Worm (Caenorhabditis elegans) whole organism, early embryonic: ENCODE data around the gene srgp-1.

ENCODE experiments used
- F13C5.2 ChIP-seq: sonication (generic microtip); optimal IDR thresholded peaks from 2 replicates; lab custom pipeline; 2017; ENCODE audit warnings: mild to moderate bottlenecking, missing genetic modification characterization, inconsistent platforms, missing compliant biosample characterization
- aly-1 ChIP-seq: sonication (generic microtip); optimal IDR thresholded peaks from 2 replicates; lab custom pipeline; 2016; ENCODE audit warnings: missing genetic modification characterization, missing compliant biosample characterization
- ama-1 ChIP-seq: fragments of 150-350 bp; optimal IDR thresholded peaks from 2 replicates; lab custom pipeline; 2014
- ceh-13 ChIP-seq: fragments of 200-800 bp; sonication (Bioruptor generic); optimal IDR thresholded peaks from 2 replicates; lab custom pipeline; 2018; ENCODE audit warnings: mild to moderate bottlenecking, missing genetic modification characterization, missing compliant biosample characterization
- ceh-36 ChIP-seq: sonication (generic microtip); optimal IDR thresholded peaks from 2 replicates; lab custom pipeline; 2016; ENCODE audit warnings: missing genetic modification characterization, inconsistent platforms, missing compliant biosample characterization
- hmbx-1 ChIP-seq: sonication (generic microtip); optimal IDR thresholded peaks from 2 replicates; lab custom pipeline; 2016; ENCODE audit warnings: mild to moderate bottlenecking, missing genetic modification characterization, missing compliant biosample characterization
- hnd-1 ChIP-seq: sonication (generic microtip); optimal IDR thresholded peaks from 2 replicates; lab custom pipeline; 2016; ENCODE audit warnings: missing genetic modification characterization, missing compliant biosample characterization
- scrt-1 ChIP-seq: fragments of 200-800 bp; sonication (Bioruptor generic); IDR thresholded peaks from 2 replicates; pipeline ENCODE4 v1.3.6; 2022; ENCODE audit warnings: missing genetic modification characterization, missing compliant biosample characterization
- sea-1 ChIP-seq: fragments of 200-800 bp; sonication (Bioruptor generic); conservative IDR thresholded peaks from 2 replicates; pipeline ENCODE4 v1.3.6; 2022; ENCODE audit warnings: missing genetic modification characterization, missing compliant biosample characterization
- tbx-37 ChIP-seq: fragments of 200-800 bp; sonication (Bioruptor generic); conservative IDR thresholded peaks from 2 replicates; pipeline ENCODE4 v1.3.6; 2022; ENCODE audit warnings: missing genetic modification reagents, missing genetic modification characterization, missing compliant biosample characterization

DNA sequence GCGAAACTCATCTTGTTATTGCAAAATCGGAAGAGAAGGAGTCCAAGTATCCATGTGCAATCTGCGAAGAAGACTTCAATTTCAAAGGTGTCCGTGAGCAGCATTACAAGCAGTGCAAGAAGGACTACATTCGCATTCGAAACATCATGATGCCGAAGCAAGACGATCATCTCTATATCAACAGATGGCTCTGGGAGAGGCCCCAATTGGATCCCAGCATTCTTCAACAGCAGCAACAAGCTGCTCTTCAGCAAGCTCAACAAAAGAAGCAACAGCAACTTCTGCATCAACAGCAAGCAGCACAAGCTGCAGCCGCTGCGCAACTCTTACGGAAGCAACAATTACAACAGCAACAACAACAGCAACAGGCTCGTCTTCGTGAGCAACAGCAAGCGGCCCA lies 44.1 kb upstream of the srgp-1 start:
- no peak for TF ChIP-seq hnd-1 (tag; lab: Kevin White, UChicago)
- TF ChIP-seq ama-1 (lab: Kevin White, UChicago): no peak
- no peak for TF ChIP-seq F13C5.2
- TF ChIP-seq sea-1: no peak
- TF ChIP-seq tbx-37 (GFP tag; lab: Robert Waterston, UW): no peak
- no peak for TF ChIP-seq aly-1
- no peak for TF ChIP-seq ceh-36 (tag; lab: Kevin White, UChicago)
- TF ChIP-seq scrt-1: no peak
- TF ChIP-seq hmbx-1: no peak
- TF ChIP-seq ceh-13: no peak
